Fruit fly (Drosophila melanogaster) whole organism, embryonic: ENCODE data around the gene Ucp4A.
A peak's percentile ranks its signal among the peaks of the same experiment; 100 is the strongest.

Source experiments
- Adf1 ChIP-seq: fragments of 200-800 bp; sonication (Bioruptor generic); IDR thresholded peaks from 2 replicates; pipeline ENCODE4 v1.3.6; 2022; ENCODE audit warnings: missing biosample characterization, missing genetic modification characterization
- Asciz ChIP-seq: fragments of 200-800 bp; sonication (Bioruptor generic); optimal IDR thresholded peaks from 2 replicates; lab custom pipeline; 2017; ENCODE audit warnings: missing biosample characterization, mild to moderate bottlenecking, missing genetic modification characterization, missing genetic modification reagents
- CG10366 ChIP-seq: fragments of 200-800 bp; sonication (Bioruptor generic); IDR thresholded peaks from 2 replicates; pipeline ENCODE4 v1.3.6; 2022; ENCODE audit warnings: missing biosample characterization, missing genetic modification characterization
- CG10543 ChIP-seq: fragments of 200-800 bp; sonication (Bioruptor generic); optimal IDR thresholded peaks from 3 replicates; lab custom pipeline; 2017; ENCODE audit warnings: missing biosample characterization, mild to moderate bottlenecking, missing genetic modification characterization, moderate library complexity
- CG13894 ChIP-seq: fragments of 200-800 bp; sonication (Bioruptor generic); optimal IDR thresholded peaks from 3 replicates; lab custom pipeline; 2018; ENCODE audit warnings: missing biosample characterization, mild to moderate bottlenecking, missing genetic modification characterization, moderate library complexity
- CG14860 ChIP-seq: fragments of 200-800 bp; sonication (Bioruptor generic); IDR thresholded peaks from 3 replicates; pipeline ENCODE4 v1.3.6; 2022; ENCODE audit warnings: missing biosample characterization, missing genetic modification characterization; ENCODE audit not compliant: partially characterized antibody
- CG15514 ChIP-seq: fragments of 200-800 bp; sonication (Bioruptor generic); optimal IDR thresholded peaks from 3 replicates; lab custom pipeline; 2017; ENCODE audit warnings: missing biosample characterization, missing genetic modification characterization, mild to moderate bottlenecking, moderate library complexity, missing genetic modification reagents
- CG17829 ChIP-seq: fragments of 200-800 bp; optimal IDR thresholded peaks from 2 replicates; lab custom pipeline; 2019; ENCODE audit warnings: missing biosample characterization, mild to moderate bottlenecking, missing genetic modification characterization, moderate library complexity
- CG18262 ChIP-seq: fragments of 200-800 bp; optimal IDR thresholded peaks from 3 replicates; lab custom pipeline; 2019; ENCODE audit warnings: missing biosample characterization, mild to moderate bottlenecking, missing genetic modification characterization, moderate library complexity
- CG2199 ChIP-seq: fragments of 200-800 bp; sonication (Bioruptor generic); IDR thresholded peaks from 3 replicates; pipeline ENCODE4 v1.3.6; 2022; ENCODE audit warnings: missing biosample characterization, missing genetic modification characterization
- CG31441 ChIP-seq: fragments of 200-800 bp; sonication (Bioruptor generic); IDR thresholded peaks from 2 replicates; pipeline ENCODE4 v1.3.6; 2022; ENCODE audit warnings: missing biosample characterization, missing genetic modification characterization
- CG4328 ChIP-seq: fragments of 200-800 bp; sonication (Bioruptor generic); optimal IDR thresholded peaks from 3 replicates; lab custom pipeline; 2017; ENCODE audit warnings: missing biosample characterization, missing genetic modification reagents, missing genetic modification characterization
- CG8290 ChIP-seq, 3 experiments: fragments of 200-800 bp; sonication (Bioruptor generic); optimal IDR thresholded peaks; 2 replicates each; lab custom pipeline; 2016 to 2019; ENCODE audit warnings: missing biosample characterization in 3 of 3, missing genetic modification characterization in 3 of 3, mild to moderate bottlenecking in 2 of 3, moderate library complexity in 1 of 3
- CkIIα-i1 ChIP-seq: fragments of 200-800 bp; sonication (Bioruptor generic); IDR thresholded peaks from 2 replicates; pipeline ENCODE4 v1.3.6; 2022; ENCODE audit warnings: missing biosample characterization, missing genetic modification characterization
- CoRest ChIP-seq: fragments of 200-800 bp; sonication (Bioruptor generic); optimal IDR thresholded peaks from 3 replicates; lab custom pipeline; 2018; ENCODE audit warnings: missing biosample characterization, mild to moderate bottlenecking, missing genetic modification characterization, moderate library complexity
- Dip3 ChIP-seq: fragments of 200-800 bp; sonication (Bioruptor generic); optimal IDR thresholded peaks from 3 replicates; lab custom pipeline; 2016; ENCODE audit warnings: missing biosample characterization, missing genetic modification characterization
- Doc3 ChIP-seq: fragments of 200-800 bp; sonication (Bioruptor generic); IDR thresholded peaks from 3 replicates; pipeline ENCODE4 v1.3.6; 2022; ENCODE audit warnings: missing biosample characterization, missing genetic modification characterization; ENCODE audit not compliant: partially characterized antibody
- E2f1 ChIP-seq: fragments of 200-800 bp; sonication (Bioruptor generic); IDR thresholded peaks from 2 replicates; pipeline ENCODE4 v1.3.6; 2022; ENCODE audit warnings: missing biosample characterization, missing genetic modification characterization
- HmgZ ChIP-seq: fragments of 200-800 bp; sonication (Bioruptor generic); optimal IDR thresholded peaks from 2 replicates; lab custom pipeline; 2018; ENCODE audit warnings: missing biosample characterization, mild to moderate bottlenecking, missing genetic modification characterization
- Jarid2 ChIP-seq: fragments of 200-800 bp; sonication (Bioruptor generic); optimal IDR thresholded peaks from 3 replicates; lab custom pipeline; 2017; ENCODE audit warnings: mild to moderate bottlenecking, missing biosample characterization, missing genetic modification reagents, missing genetic modification characterization
- Med ChIP-seq: fragments of 200-800 bp; sonication (Bioruptor generic); peaks from one replicate; lab custom pipeline; 2016; ENCODE audit warnings: missing biosample characterization, missing genetic modification characterization, mild to moderate bottlenecking, inconsistent platforms, moderate library complexity
- Ssrp ChIP-seq: fragments of 200-800 bp; sonication (Bioruptor generic); optimal IDR thresholded peaks from 2 replicates; lab custom pipeline; 2018; ENCODE audit warnings: missing biosample characterization, mild to moderate bottlenecking, missing genetic modification characterization, moderate library complexity
- Stat92E ChIP-seq, 3 experiments: fragments of >200 bp in 2 of 3; fragments of 200-800 bp in 1 of 3; sonication (Bioruptor generic) in 1 of 3; optimal IDR thresholded peaks; 2 replicates each; lab custom pipeline; 2017 to 2019; ENCODE audit warnings: missing biosample characterization in 3 of 3, missing genetic modification characterization in 3 of 3, mild to moderate bottlenecking in 1 of 3, moderate library complexity in 1 of 3
- Trl ChIP-seq, 3 experiments: fragments of >200 bp in 2 of 3; fragments of 200-800 bp in 1 of 3; sonication (Bioruptor generic) in 1 of 3; optimal IDR thresholded peaks; 2 replicates in 1 of 3; 3 replicates in 2 of 3; lab custom pipeline; 2016 to 2017; ENCODE audit warnings: missing biosample characterization in 1 of 3, missing genetic modification characterization in 1 of 3
- ash1 ChIP-seq: fragments of 200-800 bp; sonication (Bioruptor generic); optimal IDR thresholded peaks from 2 replicates; lab custom pipeline; 2018; ENCODE audit warnings: missing biosample characterization, mild to moderate bottlenecking, missing genetic modification characterization
- bbx ChIP-seq: fragments of 200-800 bp; sonication (Bioruptor generic); IDR thresholded peaks from 2 replicates; pipeline ENCODE4 v1.3.6; 2022; ENCODE audit warnings: missing biosample characterization, missing genetic modification characterization; ENCODE audit not compliant: partially characterized antibody
- cg ChIP-seq: fragments of 200-800 bp; sonication (Bioruptor generic); optimal IDR thresholded peaks from 3 replicates; lab custom pipeline; 2019; ENCODE audit warnings: missing biosample characterization, mild to moderate bottlenecking, missing genetic modification characterization, moderate library complexity
- chinmo ChIP-seq: fragments of 200-800 bp; sonication (Bioruptor generic); IDR thresholded peaks from 4 replicates; pipeline ENCODE4 v1.3.6; 2022; ENCODE audit warnings: missing biosample characterization, missing genetic modification characterization; ENCODE audit not compliant: partially characterized antibody
- ci ChIP-seq: fragments of 200-800 bp; sonication (Bioruptor generic); IDR thresholded peaks from 3 replicates; pipeline ENCODE4 v1.3.6; 2022; ENCODE audit warnings: missing biosample characterization, missing genetic modification characterization
- crol ChIP-seq: fragments of 200-800 bp; sonication (Bioruptor generic); IDR thresholded peaks from 2 replicates; pipeline ENCODE4 v1.3.6; 2022; ENCODE audit warnings: missing biosample characterization, missing genetic modification characterization
- crp ChIP-seq, 2 experiments: fragments of 200-800 bp; sonication (Bioruptor generic); optimal IDR thresholded peaks; 2 replicates in 1 of 2; 3 replicates in 1 of 2; lab custom pipeline; 2017; ENCODE audit warnings: missing biosample characterization in 2 of 2, missing genetic modification characterization in 2 of 2, mild to moderate bottlenecking in 1 of 2, moderate library complexity in 1 of 2
- dm ChIP-seq: fragments of 200-800 bp; sonication (Bioruptor generic); optimal IDR thresholded peaks from 3 replicates; lab custom pipeline; 2016; ENCODE audit warnings: missing biosample characterization, missing genetic modification characterization
- emc ChIP-seq: fragments of 200-800 bp; sonication (Bioruptor generic); optimal IDR thresholded peaks from 2 replicates; lab custom pipeline; 2016; ENCODE audit warnings: missing biosample characterization, missing genetic modification characterization
- gce ChIP-seq: fragments of 200-800 bp; sonication (Bioruptor generic); IDR thresholded peaks from 3 replicates; pipeline ENCODE4 v1.3.6; 2022; ENCODE audit warnings: missing biosample characterization, missing genetic modification characterization
- kay ChIP-seq: fragments of 200-800 bp; sonication (Bioruptor generic); optimal IDR thresholded peaks from 2 replicates; lab custom pipeline; 2016; ENCODE audit warnings: missing biosample characterization, missing genetic modification characterization
- kni ChIP-seq: fragments of 200-800 bp; sonication (Bioruptor generic); optimal IDR thresholded peaks from 3 replicates; lab custom pipeline; 2017; ENCODE audit warnings: mild to moderate bottlenecking, missing biosample characterization, missing genetic modification reagents, missing genetic modification characterization
- nom ChIP-seq: fragments of 200-800 bp; sonication (Bioruptor generic); optimal IDR thresholded peaks from 2 replicates; lab custom pipeline; 2017; ENCODE audit warnings: missing biosample characterization, missing genetic modification characterization, mild to moderate bottlenecking, moderate library complexity, missing genetic modification reagents
- oc ChIP-seq: fragments of 200-800 bp; sonication (Bioruptor generic); optimal IDR thresholded peaks from 2 replicates; lab custom pipeline; 2018; ENCODE audit warnings: missing biosample characterization, mild to moderate bottlenecking, missing genetic modification characterization, moderate library complexity
- odd ChIP-seq: fragments of 200-800 bp; sonication (Bioruptor generic); optimal IDR thresholded peaks from 2 replicates; lab custom pipeline; 2017; ENCODE audit warnings: missing biosample characterization, mild to moderate bottlenecking, missing genetic modification characterization
- pros ChIP-seq: fragments of 200-800 bp; sonication (Bioruptor generic); optimal IDR thresholded peaks from 3 replicates; lab custom pipeline; 2019; ENCODE audit warnings: missing biosample characterization, mild to moderate bottlenecking, missing genetic modification characterization, moderate library complexity
- sd ChIP-seq: fragments of 200-800 bp; sonication (Bioruptor generic); optimal IDR thresholded peaks from 3 replicates; lab custom pipeline; 2018; ENCODE audit warnings: missing biosample characterization, mild to moderate bottlenecking, missing genetic modification characterization, moderate library complexity
- sens ChIP-seq: fragments of 200-800 bp; sonication (Bioruptor generic); peaks from one replicate; lab custom pipeline; 2016; ENCODE audit warnings: missing biosample characterization, missing genetic modification characterization
- sima ChIP-seq: fragments of 200-800 bp; sonication (Bioruptor generic); optimal IDR thresholded peaks from 2 replicates; lab custom pipeline; 2016; ENCODE audit warnings: missing biosample characterization, missing genetic modification characterization
- sqz ChIP-seq: fragments of 200-800 bp; sonication (Bioruptor generic); optimal IDR thresholded peaks from 3 replicates; lab custom pipeline; 2018; ENCODE audit warnings: missing biosample characterization, mild to moderate bottlenecking, missing genetic modification characterization
- tio ChIP-seq: fragments of 200-800 bp; sonication (Bioruptor generic); optimal IDR thresholded peaks from 2 replicates; lab custom pipeline; 2017; ENCODE audit warnings: missing biosample characterization, missing genetic modification characterization, inconsistent platforms
- unc-4 ChIP-seq: fragments of 200-800 bp; sonication (Bioruptor generic); IDR thresholded peaks from 2 replicates; pipeline ENCODE4 v1.3.6; 2022; ENCODE audit warnings: missing biosample characterization, missing genetic modification characterization; ENCODE audit not compliant: partially characterized antibody
- yki ChIP-seq: fragments of >200 bp; optimal IDR thresholded peaks from 3 replicates; lab custom pipeline; 2018
- z ChIP-seq: fragments of 200-800 bp; sonication (Bioruptor generic); IDR thresholded peaks from 3 replicates; pipeline ENCODE4 v1.3.6; 2022; ENCODE audit warnings: missing biosample characterization, missing genetic modification characterization
- zf30C ChIP-seq: fragments of 200-800 bp; sonication (Bioruptor generic); optimal IDR thresholded peaks from 3 replicates; lab custom pipeline; 2018; ENCODE audit warnings: missing biosample characterization, mild to moderate bottlenecking, missing genetic modification characterization

Ucp4A gene

DNA sequence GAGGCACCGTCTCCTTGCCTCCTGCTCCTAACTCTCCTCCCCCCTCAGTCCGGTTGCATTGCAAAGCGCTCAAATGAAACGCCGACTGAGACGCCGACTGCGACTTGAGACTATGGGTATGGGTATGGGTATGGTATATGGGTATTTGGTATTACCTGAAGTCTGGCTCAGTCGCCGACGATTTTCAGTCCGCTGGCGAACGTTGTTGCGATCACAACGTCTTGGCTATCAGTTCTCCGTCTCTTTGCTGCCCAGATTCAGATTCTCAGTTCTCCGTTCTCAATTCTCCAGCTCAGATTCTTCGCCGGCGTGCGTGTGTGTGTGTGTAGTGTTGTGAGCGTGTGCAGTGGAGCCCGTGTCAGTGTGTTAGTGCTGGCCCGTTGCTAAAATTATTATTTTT, 14.1 kb upstream of the Ucp4A start, which contains the start of gene CG6398:
Gene CG6398, plus strand, starts transcription at position 185 of the 400 bp plus-strand sequence.
- TF ChIP-seq ash1 (GFP tag; lab: Kevin White, UChicago) (peak; percentile 11), CG14860 (no peak), Stat92E (GFP tag; optimal IDR thresholded peaks at IDR 0.05; lab: Kevin White, UChicago) (peak in 1 of 3 experiments; percentile 13), HmgZ (tag; lab: Kevin White, UChicago) (peak; percentile 12), dm (no peak), sd (tag; lab: Kevin White, UChicago) (peak; percentile 48), z (GFP tag; lab: Robert Waterston, UW) (peak; percentile 92), bbx (GFP tag; lab: Robert Waterston, UW) (0 out of 2 replicates have a peak, but pooled peaks have one; percentile 19), CoRest (tag; lab: Kevin White, UChicago) (no peak), pros (GFP tag; lab: Kevin White, UChicago) (peak; percentile 71), cg (GFP tag; lab: Kevin White, UChicago) (peak; percentile 75), crol (GFP tag; lab: Robert Waterston, UW) (peak; percentile 80), CG15514 (GFP tag; lab: Kevin White, UChicago) (peak; percentile 8), Trl (optimal IDR thresholded peaks at IDR 0.05; lab: Kevin White, UChicago) (peak in 1 of 2 experiments; percentile 28), Trl (GFP tag; optimal IDR thresholded peaks at IDR 0.05; lab: Kevin White, UChicago) (no peak), gce (0 out of 3 replicates have a peak, but pooled peaks have one; percentile 15), emc (no peak), ci (peak; percentile 36; the same call in 1 of the 3 replicates), unc-4 (GFP tag; lab: Robert Waterston, UW) (0 out of 2 replicates have a peak, but pooled peaks have one; percentile 23), crp (GFP tag; optimal IDR thresholded peaks at IDR 0.05; lab: Kevin White, UChicago) (no peak), Med (GFP tag; lab: Kevin White, UChicago) (peak; percentile 75), zf30C (GFP tag; lab: Kevin White, UChicago) (no peak), chinmo (GFP tag; lab: Robert Waterston, UW) (peak; percentile 95), sens (peak; percentile 10), oc (tag; lab: Kevin White, UChicago) (no peak), sima (no peak), CkIIα-i1 (GFP tag; lab: Robert Waterston, UW) (no peak), CG8290 (GFP tag; optimal IDR thresholded peaks at IDR 0.05; lab: Kevin White, UChicago) (no peak), CG8290 (tag; optimal IDR thresholded peaks at IDR 0.05; lab: Kevin White, UChicago) (no peak), CG2199 (GFP tag; lab: Robert Waterston, UW) (0 out of 3 replicates have a peak, but pooled peaks have one; percentile 24), CG31441 (GFP tag; lab: Robert Waterston, UW) (no peak), yki (no peak), CG18262 (tag; lab: Kevin White, UChicago) (no peak), Dip3 (GFP tag; lab: Kevin White, UChicago) (no peak), kni (GFP tag; lab: Kevin White, UChicago) (peak; percentile 18), CG10543 (GFP tag; lab: Kevin White, UChicago) (peak; percentile 28), nom (GFP tag; lab: Kevin White, UChicago) (peak; percentile 25), Adf1 (GFP tag; lab: Robert Waterston, UW) (peak; percentile 65), kay (GFP tag; lab: Kevin White, UChicago) (no peak), E2f1 (GFP tag; lab: Robert Waterston, UW) (no peak), Asciz (GFP tag; lab: Kevin White, UChicago) (no peak), Jarid2 (peak; percentile 62), Doc3 (GFP tag; lab: Robert Waterston, UW) (no peak), CG10366 (no peak), Ssrp (tag; lab: Kevin White, UChicago) (no peak), tio (no peak), CG17829 (tag; lab: Kevin White, UChicago) (no peak), sqz (peak; percentile 21), CG4328 (GFP tag; lab: Kevin White, UChicago) (no peak), CG13894 (peak; percentile 27), odd (no peak)
